Worm (Caenorhabditis elegans) whole organism, mixed stage, embryonic: Measurements from ENCODE around the gene R08C7.12.

Source experiments
- M03D4.4 ChIP-seq: sonication (generic microtip); optimal IDR thresholded peaks from 2 replicates; lab custom pipeline; 2017; ENCODE audit warnings: mild to moderate bottlenecking, missing genetic modification characterization, missing compliant biosample characterization
- bed-3 ChIP-seq: fragments of 200-800 bp; sonication (Bioruptor generic); optimal IDR thresholded peaks from 3 replicates; lab custom pipeline; 2018; ENCODE audit warnings: mild to moderate bottlenecking, missing genetic modification characterization, moderate library complexity, missing compliant biosample characterization
- ceh-43 ChIP-seq: fragments of 200-800 bp; sonication (Bioruptor generic); optimal IDR thresholded peaks from 2 replicates; lab custom pipeline; 2018; ENCODE audit warnings: mild to moderate bottlenecking, missing genetic modification characterization, moderate library complexity, missing compliant biosample characterization
- ceh-83 ChIP-seq: fragments of 200-800 bp; sonication (Bioruptor generic); optimal IDR thresholded peaks from 2 replicates; lab custom pipeline; 2018; ENCODE audit warnings: mild to moderate bottlenecking, missing genetic modification characterization, missing compliant biosample characterization
- ces-1 ChIP-seq: fragments of 150-350 bp; optimal IDR thresholded peaks from 2 replicates; lab custom pipeline; 2014; ENCODE audit warnings: missing biosample characterization, missing genetic modification reagents, missing genetic modification characterization
- cnd-1 ChIP-seq: fragments of 200-800 bp; sonication (Bioruptor generic); optimal IDR thresholded peaks from 2 replicates; lab custom pipeline; 2018; ENCODE audit warnings: mild to moderate bottlenecking, missing genetic modification characterization, missing compliant biosample characterization
- drap-1 ChIP-seq: fragments of 200-800 bp; sonication (Bioruptor generic); optimal IDR thresholded peaks from 3 replicates; lab custom pipeline; 2018; ENCODE audit warnings: mild to moderate bottlenecking, missing genetic modification characterization, missing compliant biosample characterization
- elt-1 ChIP-seq: sonication (generic microtip); optimal IDR thresholded peaks from 2 replicates; lab custom pipeline; 2017; ENCODE audit warnings: missing genetic modification characterization, mild to moderate bottlenecking, missing compliant biosample characterization, antibody characterized with exemption, moderate library complexity, borderline replicate concordance; ENCODE audit not compliant: insufficient read depth
- elt-3 ChIP-seq: fragments of 150-350 bp; optimal IDR thresholded peaks from 2 replicates; lab custom pipeline; 2014; ENCODE audit warnings: missing biosample characterization, missing genetic modification characterization
- flh-1 ChIP-seq: fragments of 200-800 bp; sonication (Bioruptor generic); optimal IDR thresholded peaks from 2 replicates; lab custom pipeline; 2018; ENCODE audit warnings: mild to moderate bottlenecking, missing genetic modification characterization, moderate library complexity, missing compliant biosample characterization
- hlh-1 ChIP-seq: fragments of 150-350 bp; optimal IDR thresholded peaks from 2 replicates; lab custom pipeline; 2014; ENCODE audit warnings: missing biosample characterization, missing genetic modification reagents, missing genetic modification characterization
- lin-13 ChIP-seq: fragments of 150-350 bp; optimal IDR thresholded peaks from 2 replicates; lab custom pipeline; 2014; ENCODE audit warnings: missing biosample characterization, missing genetic modification characterization
- mab-5 ChIP-seq: fragments of 150-350 bp; optimal IDR thresholded peaks from 2 replicates; lab custom pipeline; 2014; ENCODE audit warnings: missing biosample characterization, missing genetic modification characterization
- mep-1 ChIP-seq: fragments of 150-350 bp; optimal IDR thresholded peaks from 2 replicates; lab custom pipeline; 2017; ENCODE audit warnings: missing biosample characterization, missing genetic modification reagents, missing genetic modification characterization, inconsistent platforms
- mls-2 ChIP-seq: sonication (generic microtip); optimal IDR thresholded peaks from 2 replicates; lab custom pipeline; 2016; ENCODE audit warnings: mild to moderate bottlenecking, missing genetic modification characterization, moderate library complexity, missing compliant biosample characterization
- nhr-12 ChIP-seq: fragments of 150-350 bp; optimal IDR thresholded peaks from 2 replicates; lab custom pipeline; 2014; ENCODE audit warnings: missing biosample characterization, missing genetic modification characterization
- nhr-237 ChIP-seq: fragments of 150-350 bp; optimal IDR thresholded peaks from 2 replicates; lab custom pipeline; 2014; ENCODE audit warnings: missing biosample characterization, missing genetic modification characterization
- nhr-28 ChIP-seq: fragments of 150-350 bp; optimal IDR thresholded peaks from 2 replicates; lab custom pipeline; 2014; ENCODE audit warnings: missing biosample characterization, missing genetic modification characterization
- pha-4 ChIP-seq: fragments of 150-350 bp; optimal IDR thresholded peaks from 2 replicates; lab custom pipeline; 2018; ENCODE audit warnings: missing biosample characterization, missing genetic modification reagents, missing genetic modification characterization
- sem-2 ChIP-seq: fragments of 200-800 bp; sonication (Bioruptor generic); optimal IDR thresholded peaks from 2 replicates; lab custom pipeline; 2018; ENCODE audit warnings: mild to moderate bottlenecking, missing genetic modification characterization, missing compliant biosample characterization
- sptf-1 ChIP-seq: sonication (generic microtip); optimal IDR thresholded peaks from 2 replicates; lab custom pipeline; 2017; ENCODE audit warnings: mild to moderate bottlenecking, missing genetic modification characterization, moderate library complexity, missing compliant biosample characterization
- tbx-8 ChIP-seq: fragments of 200-800 bp; sonication (Bioruptor generic); optimal IDR thresholded peaks from 2 replicates; lab custom pipeline; 2018; ENCODE audit warnings: mild to moderate bottlenecking, missing genetic modification characterization, moderate library complexity, missing compliant biosample characterization
- unc-120 ChIP-seq: sonication (generic microtip); optimal IDR thresholded peaks from 2 replicates; lab custom pipeline; 2017; ENCODE audit warnings: missing genetic modification characterization, missing compliant biosample characterization; ENCODE audit not compliant: poor library complexity, severe bottlenecking
- unc-39 ChIP-seq: fragments of 150-350 bp; optimal IDR thresholded peaks from 2 replicates; lab custom pipeline; 2014; ENCODE audit warnings: missing biosample characterization, missing genetic modification characterization
- unc-62 ChIP-seq: fragments of 150-350 bp; optimal IDR thresholded peaks from 2 replicates; lab custom pipeline; 2014; ENCODE audit warnings: missing biosample characterization, missing genetic modification reagents, missing genetic modification characterization
- zip-8 ChIP-seq: fragments of 150-350 bp; optimal IDR thresholded peaks from 2 replicates; lab custom pipeline; 2014; ENCODE audit warnings: missing biosample characterization, missing genetic modification characterization
- ztf-11 ChIP-seq: fragments of 150-350 bp; optimal IDR thresholded peaks from 2 replicates; lab custom pipeline; 2014; ENCODE audit warnings: missing biosample characterization, missing genetic modification characterization

Gene R08C7.12

ce11 chrIV:4410526-4410925 lies 39.0 kb upstream of the R08C7.12 start:
- TF ChIP-seq pha-4 (tag; lab: Kevin White, UChicago) = no peak
- no peak for TF ChIP-seq elt-3 (tag; lab: Kevin White, UChicago)
- TF ChIP-seq hlh-1 (tag; lab: Kevin White, UChicago) = no peak
- TF ChIP-seq tbx-8 (GFP tag; lab: Kevin White, UChicago) = no peak
- no peak for TF ChIP-seq flh-1 (GFP tag; lab: Kevin White, UChicago)
- TF ChIP-seq zip-8 (tag; lab: Kevin White, UChicago) = no peak
- no peak for TF ChIP-seq ceh-83 (GFP tag; lab: Kevin White, UChicago)
- no peak for TF ChIP-seq nhr-237 (tag; lab: Kevin White, UChicago)
- TF ChIP-seq bed-3 (GFP tag; lab: Kevin White, UChicago) = no peak
- TF ChIP-seq elt-1 (tag; lab: Kevin White, UChicago) = no peak
- TF ChIP-seq ces-1 (GFP tag; lab: Kevin White, UChicago) = no peak
- no peak for TF ChIP-seq lin-13 (tag; lab: Kevin White, UChicago)
- no peak for TF ChIP-seq sptf-1 (tag; lab: Kevin White, UChicago)
- TF ChIP-seq ztf-11 (tag; lab: Kevin White, UChicago) = no peak
- no peak for TF ChIP-seq nhr-12
- TF ChIP-seq unc-120 (tag; lab: Kevin White, UChicago) = no peak
- no peak for TF ChIP-seq sem-2 (GFP tag; lab: Kevin White, UChicago)

ce11 chrIV:4411311-4411947 lies 38.1 kb upstream of the R08C7.12 start:
- TF ChIP-seq tbx-8 (GFP tag; lab: Kevin White, UChicago) = no peak
- TF ChIP-seq nhr-28 (tag; lab: Kevin White, UChicago) = no peak
- no peak for TF ChIP-seq ceh-83 (GFP tag; lab: Kevin White, UChicago)

ce11 chrIV:4411948-4412335 lies 37.6 kb upstream of the R08C7.12 start:
- TF ChIP-seq sem-2 (GFP tag; lab: Kevin White, UChicago) = peak; percentile 0
- TF ChIP-seq unc-39 = no peak
- TF ChIP-seq ceh-83 (GFP tag; lab: Kevin White, UChicago) = no peak

- TF ChIP-seq drap-1 = no peak
- no peak for TF ChIP-seq flh-1 (GFP tag; lab: Kevin White, UChicago)
- no peak for TF ChIP-seq ces-1 (GFP tag; lab: Kevin White, UChicago)
- TF ChIP-seq ceh-43 (GFP tag; lab: Kevin White, UChicago) = no peak
- no peak for TF ChIP-seq nhr-12
- no peak for TF ChIP-seq M03D4.4
- TF ChIP-seq, all 35 proteins: peak for 0
Observed at ce11 chrIV:4413114-4413513, 36.4 kb upstream of the R08C7.12 start.

ce11 chrIV:4422029-4422428 lies 27.5 kb upstream of the R08C7.12 start, which contains the start of gene clec-175:
Gene clec-175, plus strand, starts transcription at chrIV:4422329.
- TF ChIP-seq tbx-8 (GFP tag; lab: Kevin White, UChicago) = no peak
- no peak for TF ChIP-seq elt-3 (tag; lab: Kevin White, UChicago)
- TF ChIP-seq ceh-83 (GFP tag; lab: Kevin White, UChicago) = no peak
- no peak for TF ChIP-seq mab-5 (tag; lab: Kevin White, UChicago)
- no peak for TF ChIP-seq mls-2 (tag; lab: Kevin White, UChicago)
- no peak for TF ChIP-seq sem-2 (GFP tag; lab: Kevin White, UChicago)
- no peak for TF ChIP-seq unc-62 (GFP tag; lab: Kevin White, UChicago)
- no peak for TF ChIP-seq ztf-11 (tag; lab: Kevin White, UChicago)
- no peak for TF ChIP-seq mep-1 (tag; lab: Kevin White, UChicago)
- TF ChIP-seq bed-3 (GFP tag; lab: Kevin White, UChicago) = no peak
- TF ChIP-seq cnd-1 = no peak
- TF ChIP-seq, all 35 proteins: peak for 0

ce11 chrIV:4423026-4423425 lies 26.5 kb upstream of the R08C7.12 start:
- TF ChIP-seq mep-1 (tag; lab: Kevin White, UChicago) = no peak
